Fruit fly (Drosophila melanogaster): Measurements from ENCODE around the gene Gr77a.
A peak's percentile ranks its signal among the peaks of the same experiment; 100 is the strongest.

The Gr77a gene

DNA sequence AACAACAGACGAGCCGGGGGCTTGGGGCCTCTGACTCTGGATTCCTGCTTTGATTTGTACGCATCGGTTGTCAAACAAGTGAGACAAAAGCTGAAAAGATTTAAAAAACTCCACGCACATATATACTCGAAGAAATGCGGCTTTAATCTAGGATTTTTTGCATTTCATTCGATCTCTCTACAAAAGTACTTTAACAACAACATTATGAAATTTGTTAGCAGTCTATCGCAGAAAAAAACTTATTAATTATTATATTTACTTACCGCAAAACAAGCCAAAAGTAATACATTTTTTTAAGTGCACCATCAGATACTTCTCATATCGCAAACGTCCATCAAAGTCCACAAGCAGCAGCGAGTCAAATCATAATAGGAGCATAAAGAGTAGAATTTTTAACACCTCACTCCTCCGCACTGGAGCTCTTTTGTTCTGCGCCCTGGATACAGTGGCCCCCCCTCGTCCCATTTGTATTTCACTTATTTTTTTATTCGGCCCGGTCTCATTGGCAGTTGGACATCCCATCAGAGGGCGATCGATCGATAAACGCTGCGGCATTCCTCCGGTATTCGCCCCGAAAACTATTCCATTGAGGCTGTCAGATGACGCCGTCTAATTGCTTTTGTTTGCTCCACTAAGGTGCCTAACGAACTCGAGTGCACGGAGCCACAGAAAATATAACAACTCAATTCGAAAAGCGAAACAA is 28.6 kb downstream of the Gr77a start:
- TF ChIP-seq CG12219 (GFP tag; optimal IDR thresholded peaks at IDR 0.05) (peak; percentile 0), kah (GFP tag; optimal IDR thresholded peaks at IDR 0.05) (no peak), Fer2 (tag; optimal IDR thresholded peaks at IDR 0.05) (no peak), her (GFP tag; optimal IDR thresholded peaks at IDR 0.05) (no peak), CG15514 (GFP tag; optimal IDR thresholded peaks at IDR 0.05) (no peak), Neu2 (GFP tag; optimal IDR thresholded peaks at IDR 0.05; ENCODE audit: borderline replicate concordance) (no peak), CG30431 (GFP tag; optimal IDR thresholded peaks at IDR 0.05) (no peak), CG15269 (tag; optimal IDR thresholded peaks at IDR 0.05) (peak; percentile 44), ci (GFP tag; IDR thresholded peaks at IDR 0.05) (peak; percentile 72), sug (tag; optimal IDR thresholded peaks at IDR 0.05) (no peak), CTCF (GFP tag; optimal IDR thresholded peaks at IDR 0.05) (no peak), Ravus (GFP tag; IDR thresholded peaks at IDR 0.05) (no peak), Lpt (GFP tag; optimal IDR thresholded peaks at IDR 0.05) (no peak), chm (GFP tag; IDR thresholded peaks at IDR 0.05) (0 out of 2 replicates have a peak, but pooled peaks have one; percentile 21), dmrt11E (tag; optimal IDR thresholded peaks at IDR 0.05) (peak; percentile 47), esg (GFP tag; conservative IDR thresholded peaks at IDR 0.05) (0 out of 2 replicates have a peak, but pooled peaks have one; percentile 41), phol (tag; optimal IDR thresholded peaks at IDR 0.05) (peak; percentile 43), ems (GFP tag; optimal IDR thresholded peaks at IDR 0.05) (no peak), CG2199 (GFP tag; IDR thresholded peaks at IDR 0.05) (no peak), CG31224 (GFP tag; IDR thresholded peaks at IDR 0.05) (no peak), az2 (GFP tag; optimal IDR thresholded peaks at IDR 0.05) (peak; percentile 32), dmrt99B (tag; optimal IDR thresholded peaks at IDR 0.05) (peak; percentile 67), Antp (GFP tag; optimal IDR thresholded peaks at IDR 0.05) (no peak), toy (GFP tag; IDR thresholded peaks at IDR 0.05) (no peak), knrl (GFP tag; IDR thresholded peaks at IDR 0.05; ENCODE audit: partially characterized antibody) (no peak), D19B (GFP tag; optimal IDR thresholded peaks at IDR 0.05) (no peak), gsb (GFP tag; IDR thresholded peaks at IDR 0.05) (no peak), CG17328 (GFP tag; IDR thresholded peaks at IDR 0.05) (0 out of 2 replicates have a peak, but pooled peaks have one; percentile 45), stc (GFP tag; IDR thresholded peaks at IDR 0.05) (0 out of 2 replicates have a peak, but pooled peaks have one; percentile 29), CG3065 (GFP tag; optimal IDR thresholded peaks at IDR 0.05) (no peak), Chrac-16 (GFP tag; optimal IDR thresholded peaks at IDR 0.05) (peak; percentile 13), Sin3A (optimal IDR thresholded peaks at IDR 0.05) (no peak), Usf (GFP tag; optimal IDR thresholded peaks at IDR 0.05) (no peak), chif (GFP tag; optimal IDR thresholded peaks at IDR 0.05) (no peak), bcd (GFP tag; optimal IDR thresholded peaks at IDR 0.05) (peak; percentile 31), nerfin-1 (tag; optimal IDR thresholded peaks at IDR 0.05) (no peak), chn (GFP tag; optimal IDR thresholded peaks at IDR 0.05) (peak; percentile 3), org-1 (GFP tag; optimal IDR thresholded peaks at IDR 0.05) (no peak), CG15073 (GFP tag; optimal IDR thresholded peaks at IDR 0.05) (no peak), CG10543 (GFP tag; optimal IDR thresholded peaks at IDR 0.05) (no peak), Gug (GFP tag; IDR thresholded peaks at IDR 0.05) (peak; percentile 27; the same call in 1 of the 4 replicates), CG1024 (GFP tag; IDR thresholded peaks at IDR 0.05) (peak; percentile 31; the same call in 1 of the 2 replicates), Bteb2 (GFP tag; optimal IDR thresholded peaks at IDR 0.05) (no peak), stwl (tag; optimal IDR thresholded peaks at IDR 0.05) (no peak), Sox102F (GFP tag; optimal IDR thresholded peaks at IDR 0.05) (peak; percentile 66), TFAM (GFP tag; optimal IDR thresholded peaks at IDR 0.05) (no peak), CG18764 (GFP tag; optimal IDR thresholded peaks at IDR 0.05) (peak; percentile 5), luna (GFP tag; optimal IDR thresholded peaks at IDR 0.05) (no peak), CG1603 (tag; optimal IDR thresholded peaks at IDR 0.05) (peak; percentile 22), CG12299 (tag; optimal IDR thresholded peaks at IDR 0.05) (no peak), unpg (GFP tag; optimal IDR thresholded peaks at IDR 0.05) (peak; percentile 44)
